Worm (Caenorhabditis elegans) whole organism, early embryonic: ENCODE data around the gene Y43F8C.13.

Experiments used
- B0310.2 ChIP-seq: sonication (generic microtip); optimal IDR thresholded peaks from 2 replicates; lab custom pipeline; 2016; ENCODE audit warnings: mild to moderate bottlenecking, missing genetic modification characterization, missing compliant biosample characterization
- F13C5.2 ChIP-seq: sonication (generic microtip); optimal IDR thresholded peaks from 2 replicates; lab custom pipeline; 2017; ENCODE audit warnings: mild to moderate bottlenecking, missing genetic modification characterization, inconsistent platforms, missing compliant biosample characterization
- aly-1 ChIP-seq: sonication (generic microtip); optimal IDR thresholded peaks from 2 replicates; lab custom pipeline; 2016; ENCODE audit warnings: missing genetic modification characterization, missing compliant biosample characterization
- ama-1 ChIP-seq: fragments of 150-350 bp; optimal IDR thresholded peaks from 2 replicates; lab custom pipeline; 2014
- ceh-13 ChIP-seq: fragments of 200-800 bp; sonication (Bioruptor generic); optimal IDR thresholded peaks from 2 replicates; lab custom pipeline; 2018; ENCODE audit warnings: mild to moderate bottlenecking, missing genetic modification characterization, missing compliant biosample characterization
- ceh-36 ChIP-seq: sonication (generic microtip); optimal IDR thresholded peaks from 2 replicates; lab custom pipeline; 2016; ENCODE audit warnings: missing genetic modification characterization, inconsistent platforms, missing compliant biosample characterization
- ets-7 ChIP-seq: sonication (generic microtip); optimal IDR thresholded peaks from 2 replicates; lab custom pipeline; 2016; ENCODE audit warnings: missing genotype, missing genetic modification characterization, missing compliant biosample characterization
- flt-1 ChIP-seq: fragments of 200-800 bp; sonication (Bioruptor generic); IDR thresholded peaks from 2 replicates; pipeline ENCODE4 v1.3.6; 2022; ENCODE audit warnings: missing genetic modification characterization, missing compliant biosample characterization
- hmbx-1 ChIP-seq: sonication (generic microtip); optimal IDR thresholded peaks from 2 replicates; lab custom pipeline; 2016; ENCODE audit warnings: mild to moderate bottlenecking, missing genetic modification characterization, missing compliant biosample characterization
- hmg-4 ChIP-seq: fragments of 200-800 bp; sonication (Bioruptor generic); optimal IDR thresholded peaks from 2 replicates; lab custom pipeline; 2018; ENCODE audit warnings: mild to moderate bottlenecking, missing genetic modification characterization, missing compliant biosample characterization
- hnd-1 ChIP-seq: sonication (generic microtip); optimal IDR thresholded peaks from 2 replicates; lab custom pipeline; 2016; ENCODE audit warnings: missing genetic modification characterization, missing compliant biosample characterization
- pes-1 ChIP-seq: fragments of 200-800 bp; sonication (Bioruptor generic); IDR thresholded peaks from 2 replicates; pipeline ENCODE4 v1.3.6; 2022; ENCODE audit warnings: missing genetic modification reagents, missing genetic modification characterization, missing compliant biosample characterization
- scrt-1 ChIP-seq: fragments of 200-800 bp; sonication (Bioruptor generic); IDR thresholded peaks from 2 replicates; pipeline ENCODE4 v1.3.6; 2022; ENCODE audit warnings: missing genetic modification characterization, missing compliant biosample characterization
- sea-1 ChIP-seq: fragments of 200-800 bp; sonication (Bioruptor generic); conservative IDR thresholded peaks from 2 replicates; pipeline ENCODE4 v1.3.6; 2022; ENCODE audit warnings: missing genetic modification characterization, missing compliant biosample characterization
- tbx-11 ChIP-seq: fragments of 200-800 bp; sonication (Bioruptor generic); IDR thresholded peaks from 2 replicates; pipeline ENCODE4 v1.3.6; 2022; ENCODE audit warnings: missing genetic modification characterization, missing compliant biosample characterization
- tbx-37 ChIP-seq: fragments of 200-800 bp; sonication (Bioruptor generic); conservative IDR thresholded peaks from 2 replicates; pipeline ENCODE4 v1.3.6; 2022; ENCODE audit warnings: missing genetic modification reagents, missing genetic modification characterization, missing compliant biosample characterization
- tra-4 ChIP-seq: sonication (generic microtip); optimal IDR thresholded peaks from 2 replicates; lab custom pipeline; 2017; ENCODE audit warnings: missing genetic modification characterization, missing compliant biosample characterization

Y43F8C.13 gene

DNA sequence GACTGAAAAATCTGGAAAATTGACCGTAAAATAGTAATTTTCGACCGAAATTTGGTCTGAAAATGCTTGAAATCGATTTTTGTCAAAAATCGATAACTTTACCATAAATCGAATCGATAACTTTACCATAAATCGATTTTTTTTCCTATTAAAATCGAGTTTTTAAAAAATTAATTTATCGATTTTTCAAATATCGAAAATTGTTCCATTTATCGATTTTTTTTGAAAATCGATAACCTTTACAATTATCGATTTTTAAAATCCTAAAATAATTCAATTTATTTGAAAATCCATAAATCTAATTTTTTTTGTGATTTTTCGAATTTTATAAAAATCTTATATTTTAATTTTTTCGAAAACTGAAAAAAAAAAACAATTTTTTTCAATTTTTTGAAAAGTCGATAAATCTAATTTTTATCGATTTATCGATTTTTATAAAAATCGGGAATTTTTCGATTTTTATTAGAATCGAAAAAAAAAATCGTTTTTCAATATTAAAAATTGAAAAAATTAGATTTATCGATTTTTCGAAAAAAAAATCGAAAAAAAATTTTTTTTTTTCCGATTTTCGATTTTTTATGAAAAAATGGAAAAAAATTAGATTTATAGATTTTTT is 5.8 kb downstream of the Y43F8C.13 start:
- no peak for TF ChIP-seq tra-4 (tag; lab: Kevin White, UChicago)
- TF ChIP-seq ets-7 (tag; lab: Kevin White, UChicago), result no peak
- no peak for TF ChIP-seq B0310.2
- TF ChIP-seq F13C5.2 (tag; lab: Kevin White, UChicago), result no peak
- no peak for TF ChIP-seq hmg-4 (GFP tag; lab: Kevin White, UChicago)
- TF ChIP-seq tbx-37 (GFP tag; lab: Robert Waterston, UW), result no peak
- no peak for TF ChIP-seq ceh-13 (GFP tag; lab: Kevin White, UChicago)
- TF ChIP-seq hmbx-1, result no peak
- no peak for TF ChIP-seq scrt-1 (GFP tag; lab: Robert Waterston, UW)
- TF ChIP-seq hnd-1 (tag; lab: Kevin White, UChicago), result no peak
- no peak for TF ChIP-seq ceh-36 (tag; lab: Kevin White, UChicago)
- TF ChIP-seq flt-1, result no peak
- no peak for TF ChIP-seq tbx-11

DNA sequence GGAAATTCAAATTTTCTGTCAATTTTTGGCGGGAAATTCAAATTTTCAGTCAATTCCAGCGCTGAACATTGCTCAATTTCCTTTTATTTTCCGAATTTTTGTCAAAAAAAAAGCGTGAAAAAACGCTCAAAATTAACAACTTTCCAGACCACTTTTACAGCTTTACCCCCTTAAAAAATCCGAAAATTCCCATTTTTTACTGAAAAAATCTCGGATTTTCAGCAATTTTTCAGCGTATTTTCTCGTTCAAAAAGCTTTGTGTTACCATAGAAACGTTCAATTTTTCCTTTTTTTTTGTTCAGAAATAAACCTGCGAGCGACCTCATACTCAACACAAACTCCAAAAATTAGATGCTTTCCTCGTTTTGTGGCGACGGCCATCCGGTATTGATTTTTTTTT is 22.7 kb downstream of the Y43F8C.13 start, which contains the start of gene mrp-7:
TSS of gene mrp-7 (plus strand) at position 301 of the 400 bp plus-strand sequence.
- TF ChIP-seq ets-7 (tag; lab: Kevin White, UChicago) (no peak), sea-1 (GFP tag; lab: Robert Waterston, UW) (no peak)

DNA sequence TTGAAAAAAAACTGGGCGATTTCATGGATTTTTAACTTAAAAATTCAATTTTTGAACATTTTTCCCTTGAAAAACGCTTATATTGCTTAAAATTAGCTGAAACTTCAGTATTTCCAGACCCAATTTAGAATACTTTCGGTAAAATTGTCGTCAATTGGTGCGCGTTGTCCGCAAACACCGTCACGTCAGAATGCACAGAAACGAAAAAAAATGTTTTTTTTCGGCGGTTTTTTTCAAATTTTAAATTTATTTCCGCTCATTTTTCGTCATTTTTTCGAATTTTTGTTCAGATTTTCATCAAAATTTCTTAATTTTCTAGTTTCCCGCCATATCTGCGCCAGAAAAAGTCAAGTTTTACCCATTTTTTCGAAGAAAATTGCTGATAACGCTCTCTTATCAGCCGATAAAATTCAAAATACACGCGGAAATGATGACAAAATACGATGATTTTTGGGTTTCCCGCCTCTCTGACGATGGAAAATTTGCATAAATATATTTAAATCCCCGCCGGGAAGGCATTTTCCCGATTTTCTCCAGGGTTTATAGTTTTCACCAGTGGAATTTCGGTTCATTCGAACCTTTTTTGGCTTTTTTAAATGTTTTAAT is 23.8 kb downstream of the Y43F8C.13 start:
- TF ChIP-seq ceh-36 (tag; lab: Kevin White, UChicago) (no peak), hnd-1 (tag; lab: Kevin White, UChicago) (no peak), aly-1 (tag; lab: Kevin White, UChicago) (no peak), flt-1 (no peak)

DNA sequence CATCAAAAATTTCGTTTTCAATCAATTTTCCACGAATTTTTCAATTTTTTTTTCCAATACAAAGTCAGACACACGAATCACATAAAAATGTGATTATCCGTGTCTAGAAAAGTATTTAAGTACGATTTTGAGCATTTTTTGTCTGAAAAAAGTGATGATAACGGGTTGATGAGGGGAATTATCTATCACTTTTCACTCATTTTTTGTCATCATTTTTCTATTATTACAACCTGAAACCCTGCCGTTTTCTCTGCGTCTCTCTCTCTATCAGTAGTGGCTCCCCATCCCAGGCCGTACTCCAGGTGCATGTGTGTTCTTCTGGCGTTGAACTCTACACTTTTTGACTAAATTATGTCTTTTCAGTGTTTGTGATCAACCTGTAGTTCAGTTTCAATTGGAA is 24.8 kb downstream of the Y43F8C.13 start:
- TF ChIP-seq ets-7 (tag; lab: Kevin White, UChicago), result no peak
- no peak for TF ChIP-seq B0310.2

DNA sequence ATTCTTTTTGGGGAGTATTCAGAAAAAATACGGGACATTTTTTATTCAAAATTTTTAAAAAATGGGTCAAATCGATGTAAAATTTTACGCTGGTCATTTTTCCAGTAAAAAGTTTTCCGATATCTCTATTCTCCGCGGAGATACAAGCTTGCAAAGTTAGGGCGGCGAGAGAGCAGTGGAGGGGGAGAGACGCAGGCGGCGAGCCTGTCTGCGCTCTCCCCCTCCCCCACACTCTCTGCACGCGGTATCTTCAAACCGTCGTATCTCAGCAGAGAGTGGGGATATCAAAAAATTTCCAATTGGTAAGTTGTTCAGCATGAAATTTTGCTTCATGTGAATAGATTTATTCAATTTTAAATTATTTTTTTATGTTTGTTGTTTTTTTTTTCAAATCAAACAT is 25.4 kb downstream of the Y43F8C.13 start:
- TF ChIP-seq hnd-1 (tag; lab: Kevin White, UChicago) (no peak), ets-7 (tag; lab: Kevin White, UChicago) (no peak), pes-1 (GFP tag; lab: Robert Waterston, UW) (no peak), F13C5.2 (tag; lab: Kevin White, UChicago) (no peak), tbx-11 (no peak), scrt-1 (GFP tag; lab: Robert Waterston, UW) (no peak), aly-1 (tag; lab: Kevin White, UChicago) (no peak), tra-4 (tag; lab: Kevin White, UChicago) (no peak), flt-1 (no peak), sea-1 (GFP tag; lab: Robert Waterston, UW) (no peak), ama-1 (no peak)

DNA sequence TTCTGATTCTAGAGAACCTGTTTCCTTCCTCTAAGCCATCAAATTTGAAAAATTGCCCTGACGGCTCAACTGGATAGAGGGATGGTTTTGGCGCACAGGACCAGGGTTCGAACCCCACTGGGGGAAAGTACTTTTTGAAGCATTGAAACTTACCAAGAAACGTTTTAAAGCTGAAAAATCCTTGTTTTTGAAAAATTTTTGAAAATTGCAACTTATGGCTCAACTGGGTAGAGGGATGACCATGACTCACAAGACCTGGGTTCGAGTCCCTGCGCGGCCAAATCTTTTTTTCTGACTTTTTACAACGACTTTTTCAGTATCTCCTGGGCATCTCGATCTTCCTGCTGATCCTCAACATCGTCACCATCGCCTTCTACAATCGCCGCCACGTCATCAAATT is 26.3 kb downstream of the Y43F8C.13 start:
- TF ChIP-seq tbx-37 (GFP tag; lab: Robert Waterston, UW) (no peak), scrt-1 (GFP tag; lab: Robert Waterston, UW) (no peak), ceh-13 (GFP tag; lab: Kevin White, UChicago) (no peak), ets-7 (tag; lab: Kevin White, UChicago) (no peak), hmbx-1 (no peak), ceh-36 (tag; lab: Kevin White, UChicago) (no peak)

DNA sequence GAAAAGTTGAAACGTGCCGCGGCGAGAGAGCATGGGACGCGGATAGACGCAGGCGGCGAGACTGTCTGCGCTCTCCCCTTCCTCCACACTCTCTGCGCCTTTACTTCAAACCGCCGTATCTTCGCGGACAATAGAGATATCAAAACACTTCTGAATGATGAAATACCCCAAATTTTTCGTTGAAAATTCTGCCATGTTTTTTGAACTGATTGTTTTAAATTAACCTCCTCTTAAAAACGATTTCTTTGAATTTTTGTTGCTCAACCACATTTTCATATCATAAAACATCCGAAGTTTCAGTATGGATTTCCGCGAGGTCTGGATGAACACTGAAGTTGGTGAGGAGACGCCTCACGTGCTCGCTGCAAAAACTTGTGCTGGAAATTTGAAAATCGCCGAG is 27.2 kb downstream of the Y43F8C.13 start, which contains the start of gene Y43F8C.11:
TSS of gene Y43F8C.11 (plus strand) at position 301 of the 400 bp plus-strand sequence.
- no peak for TF ChIP-seq pes-1 (GFP tag; lab: Robert Waterston, UW)
- TF ChIP-seq aly-1 (tag; lab: Kevin White, UChicago), result no peak
- TF ChIP-seq tbx-11, result no peak
- no peak for TF ChIP-seq ets-7 (tag; lab: Kevin White, UChicago)

DNA sequence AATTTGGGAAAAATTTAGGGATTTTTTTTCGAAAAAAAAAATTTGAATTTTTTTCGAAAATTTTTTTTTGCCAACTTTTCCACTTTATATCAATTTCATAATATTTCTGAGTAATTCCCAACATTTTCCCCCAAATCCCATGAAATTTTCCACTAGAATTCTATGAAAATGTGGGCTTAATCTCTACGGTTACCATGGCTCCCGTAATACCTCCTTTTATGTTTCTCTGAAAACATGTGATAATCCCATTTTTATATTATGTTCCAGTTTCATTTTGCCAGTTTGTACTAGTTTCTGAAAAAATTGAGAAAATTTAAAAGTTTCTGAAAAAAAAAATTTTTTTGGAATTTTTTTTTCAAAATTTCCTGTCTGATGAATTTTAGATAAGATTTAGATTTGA is 29.0 kb downstream of the Y43F8C.13 start:
- no peak for TF ChIP-seq ama-1
- TF ChIP-seq hmbx-1, result no peak
- no peak for TF ChIP-seq hnd-1 (tag; lab: Kevin White, UChicago)
- TF ChIP-seq ceh-36 (tag; lab: Kevin White, UChicago), result no peak
- no peak for TF ChIP-seq tra-4 (tag; lab: Kevin White, UChicago)

DNA sequence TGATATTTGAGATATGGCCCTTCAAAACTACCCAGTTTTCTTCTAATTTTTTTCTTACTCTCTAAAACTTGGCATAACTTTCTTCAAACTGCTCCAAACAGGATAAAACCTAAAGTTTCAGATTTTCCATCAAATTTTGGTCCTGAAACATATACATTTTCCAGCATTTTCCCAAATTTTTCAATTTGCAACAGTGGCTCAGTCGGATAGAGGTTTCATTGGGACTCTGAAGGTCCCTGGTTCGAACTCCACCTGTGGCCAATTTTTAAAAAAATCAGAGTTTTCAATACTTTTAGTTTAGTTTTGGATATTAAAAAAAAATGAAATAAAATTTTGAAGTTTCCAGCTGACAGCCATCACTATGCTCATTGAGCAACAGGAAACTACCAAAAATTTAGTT is 29.5 kb downstream of the Y43F8C.13 start:
- TF ChIP-seq hnd-1 (tag; lab: Kevin White, UChicago) (no peak), sea-1 (GFP tag; lab: Robert Waterston, UW) (no peak), ceh-36 (tag; lab: Kevin White, UChicago) (no peak), F13C5.2 (tag; lab: Kevin White, UChicago) (no peak), flt-1 (no peak), scrt-1 (GFP tag; lab: Robert Waterston, UW) (no peak), hmg-4 (GFP tag; lab: Kevin White, UChicago) (no peak)
